Worm (Caenorhabditis elegans): ENCODE measurements around the gene fars-3.

ce11 chrII:8450750-8451149 lies 13.9 kb upstream of the fars-3 start:
- no peak for TF ChIP-seq ham-2 (GFP tag; optimal IDR thresholded peaks at IDR 0.05)
- TF ChIP-seq ces-1 (GFP tag; optimal IDR thresholded peaks at IDR 0.05) = no peak
- no peak for TF ChIP-seq nhr-237 (tag; optimal IDR thresholded peaks at IDR 0.05)
- no peak for TF ChIP-seq unc-62 (GFP tag; optimal IDR thresholded peaks at IDR 0.05)
- TF ChIP-seq snpc-4 (tag; optimal IDR thresholded peaks at IDR 0.05) = no peak
- TF ChIP-seq nhr-28 (tag; optimal IDR thresholded peaks at IDR 0.05) = no peak
- TF ChIP-seq blmp-1 (tag; optimal IDR thresholded peaks at IDR 0.05) = no peak
- TF ChIP-seq drap-1 (GFP tag; optimal IDR thresholded peaks at IDR 0.05) = no peak
